Fruit fly (Drosophila melanogaster): ENCODE data around the gene CG46304.
A peak's percentile ranks its signal among the peaks of the same experiment; 100 is the strongest.

CG46304 gene

dm6 chr2L:18946636-18947514 lies 770 bp downstream of the CG46304 start (continued):
- peak; percentile 86 for TF ChIP-seq esn (GFP tag; optimal IDR thresholded peaks at IDR 0.05)
- TF ChIP-seq CG6163 (GFP tag; IDR thresholded peaks at IDR 0.05) = peak; percentile 61; the same call in 1 of the 3 replicates
- TF ChIP-seq CG8632 (GFP tag; optimal IDR thresholded peaks at IDR 0.05) = peak; percentile 94
- TF ChIP-seq Gug (GFP tag; IDR thresholded peaks at IDR 0.05) = no peak
- TF ChIP-seq ss (GFP tag; optimal IDR thresholded peaks at IDR 0.05) = peak; percentile 91 to 93
- TF ChIP-seq CG11762 (GFP tag; optimal IDR thresholded peaks at IDR 0.05; ENCODE audit: insufficient read depth) = peak; percentile 57
- TF ChIP-seq CG11902 (GFP tag; optimal IDR thresholded peaks at IDR 0.05) = peak; percentile 28
- TF ChIP-seq dsx (GFP tag; optimal IDR thresholded peaks at IDR 0.05; ENCODE audit: poor library complexity, severe bottlenecking) = peak; percentile 88
- TF ChIP-seq CG10669 (GFP tag; optimal IDR thresholded peaks at IDR 0.05) = peak; percentile 75
- TF ChIP-seq CG6276 (GFP tag; optimal IDR thresholded peaks at IDR 0.05) = no peak
- no peak for TF ChIP-seq Ets21C (GFP tag; optimal IDR thresholded peaks at IDR 0.05)
- TF ChIP-seq salr (GFP tag; optimal IDR thresholded peaks at IDR 0.05) = peak in 1 of 2 experiments; percentile 66
- peak; percentile 34 for TF ChIP-seq CG6854 (GFP tag; optimal IDR thresholded peaks at IDR 0.05)
- peak; percentile 37 for TF ChIP-seq cyc (GFP tag; optimal IDR thresholded peaks at IDR 0.05)
- TF ChIP-seq pdm3 (GFP tag; optimal IDR thresholded peaks at IDR 0.05) = peak; percentile 39
- TF ChIP-seq CG11294 (GFP tag; IDR thresholded peaks at IDR 0.05) = no peak; the same call in 1 of the 2 replicates
- TF ChIP-seq Met (GFP tag; optimal IDR thresholded peaks at IDR 0.05) = peak; percentile 55
- no peak for TF ChIP-seq Hr39 (GFP tag; optimal IDR thresholded peaks at IDR 0.05)
- peak; percentile 16 for TF ChIP-seq fd85E (GFP tag; optimal IDR thresholded peaks at IDR 0.05)
- peak; percentile 78 for TF ChIP-seq OdsH (GFP tag; optimal IDR thresholded peaks at IDR 0.05)
- peak; percentile 86 for TF ChIP-seq CG34406 (GFP tag; optimal IDR thresholded peaks at IDR 0.05)
- peak; percentile 54 for TF ChIP-seq svp (GFP tag)
- peak; percentile 39 for TF ChIP-seq net (GFP tag; optimal IDR thresholded peaks at IDR 0.05)

dm6 chr2L:18947515-18947998 lies 1.5 kb downstream of the CG46304 start:
- TF ChIP-seq CG6163 (GFP tag; IDR thresholded peaks at IDR 0.05) (no peak), dsx (GFP tag; optimal IDR thresholded peaks at IDR 0.05; ENCODE audit: poor library complexity, severe bottlenecking) (peak; percentile 96), CG3919 (GFP tag; optimal IDR thresholded peaks at IDR 0.05) (no peak), vri (GFP tag; optimal IDR thresholded peaks at IDR 0.05) (no peak), Sox102F (GFP tag; optimal IDR thresholded peaks at IDR 0.05) (no peak), svp (GFP tag) (peak; percentile 67), Eip78C (GFP tag) (no peak), Lpt (GFP tag; optimal IDR thresholded peaks at IDR 0.05) (no peak), Blimp-1 (GFP tag; optimal IDR thresholded peaks at IDR 0.05) (no peak), spab (GFP tag; optimal IDR thresholded peaks at IDR 0.05) (no peak), CG15336 (GFP tag; IDR thresholded peaks at IDR 0.05) (no peak), Hr38 (GFP tag; optimal IDR thresholded peaks at IDR 0.05) (no peak)

- TF ChIP-seq Eip78C (GFP tag) (peak; percentile 95), salr (GFP tag; optimal IDR thresholded peaks at IDR 0.05) (peak in 1 of 2 experiments; percentile 90), CG15336 (GFP tag; IDR thresholded peaks at IDR 0.05) (peak; percentile 87), CG32006 (GFP tag; optimal IDR thresholded peaks at IDR 0.05) (peak; percentile 88), CG6808 (GFP tag; optimal IDR thresholded peaks at IDR 0.05) (peak; percentile 89), CG8119 (GFP tag; IDR thresholded peaks at IDR 0.05) (peak; percentile 91), Met (GFP tag; optimal IDR thresholded peaks at IDR 0.05) (peak; percentile 88), eg (GFP tag; IDR thresholded peaks at IDR 0.05) (peak; percentile 52; the same call in 2 of the 3 replicates), CG6792 (GFP tag; optimal IDR thresholded peaks at IDR 0.05) (peak; percentile 85), dsx (GFP tag; optimal IDR thresholded peaks at IDR 0.05; ENCODE audit: poor library complexity, severe bottlenecking) (peak; percentile 86), CG6276 (GFP tag; optimal IDR thresholded peaks at IDR 0.05) (peak; percentile 65), CG6163 (GFP tag; IDR thresholded peaks at IDR 0.05) (peak; percentile 73), CG6854 (GFP tag; optimal IDR thresholded peaks at IDR 0.05) (no peak), CG11762 (GFP tag; optimal IDR thresholded peaks at IDR 0.05; ENCODE audit: insufficient read depth) (peak; percentile 54), Hr39 (GFP tag; optimal IDR thresholded peaks at IDR 0.05) (peak; percentile 73), CG7368 (GFP tag; optimal IDR thresholded peaks at IDR 0.05) (peak; percentile 64), Sox102F (GFP tag; optimal IDR thresholded peaks at IDR 0.05) (peak; percentile 84), CG16779 (tag; optimal IDR thresholded peaks at IDR 0.05) (peak; percentile 41), lz (GFP tag; optimal IDR thresholded peaks at IDR 0.05) (peak; percentile 85), net (GFP tag; optimal IDR thresholded peaks at IDR 0.05) (peak; percentile 78), CG1621 (tag; optimal IDR thresholded peaks at IDR 0.05) (peak; percentile 75), cyc (GFP tag; optimal IDR thresholded peaks at IDR 0.05) (peak; percentile 78), dac (GFP tag; optimal IDR thresholded peaks at IDR 0.05) (peak; percentile 38), CG11902 (GFP tag; optimal IDR thresholded peaks at IDR 0.05) (peak; percentile 43)
Observed at dm6 chr2L:18948065-18948723, 2.1 kb downstream of the CG46304 start.
